Worm (Caenorhabditis elegans) whole organism, L2 larva: ENCODE results near the gene M04G7.2.

Source experiments
- C34F6.9 ChIP-seq: fragments of 150-350 bp; optimal IDR thresholded peaks from 2 replicates; lab custom pipeline; 2014; ENCODE audit warnings: missing biosample characterization, missing genetic modification characterization
- F13H6.1 ChIP-seq: sonication (generic microtip); optimal IDR thresholded peaks from 2 replicates; lab custom pipeline; 2016; ENCODE audit warnings: missing genetic modification characterization, missing compliant biosample characterization
- R02D3.7 ChIP-seq: fragments of 150-350 bp; optimal IDR thresholded peaks from 2 replicates; lab custom pipeline; 2014; ENCODE audit warnings: missing biosample characterization, missing genetic modification characterization
- Y55F3AM.14 ChIP-seq: fragments of 200-800 bp; sonication (Bioruptor generic); optimal IDR thresholded peaks from 2 replicates; lab custom pipeline; 2018; ENCODE audit warnings: mild to moderate bottlenecking, missing genetic modification characterization, missing compliant biosample characterization
- ZK546.5 ChIP-seq: sonication (generic microtip); optimal IDR thresholded peaks from 2 replicates; lab custom pipeline; 2017; ENCODE audit warnings: missing biosample characterization, missing genetic modification characterization
- alr-1 ChIP-seq: fragments of 150-350 bp; optimal IDR thresholded peaks from 2 replicates; lab custom pipeline; 2014; ENCODE audit warnings: missing biosample characterization, missing genetic modification characterization
- aly-2 ChIP-seq: fragments of 150-350 bp; optimal IDR thresholded peaks from 2 replicates; lab custom pipeline; 2014; ENCODE audit warnings: missing biosample characterization, missing genetic modification characterization
- ama-1 ChIP-seq: fragments of 150-350 bp; optimal IDR thresholded peaks from 2 replicates; lab custom pipeline; 2018; ENCODE audit warnings: inconsistent platforms
- blmp-1 ChIP-seq: sonication (generic microtip); optimal IDR thresholded peaks from 2 replicates; lab custom pipeline; 2017; ENCODE audit warnings: missing genetic modification characterization, mild to moderate bottlenecking, missing compliant biosample characterization, antibody characterized with exemption, moderate library complexity; ENCODE audit not compliant: insufficient read depth
- ceh-16 ChIP-seq: fragments of 150-350 bp; optimal IDR thresholded peaks from 2 replicates; lab custom pipeline; 2014; ENCODE audit warnings: missing biosample characterization, missing genetic modification characterization
- ceh-82 ChIP-seq: fragments of 150-350 bp; optimal IDR thresholded peaks from 2 replicates; lab custom pipeline; 2014; ENCODE audit warnings: missing biosample characterization, missing genetic modification characterization
- crh-2 ChIP-seq: sonication (generic microtip); optimal IDR thresholded peaks from 2 replicates; lab custom pipeline; 2017; ENCODE audit warnings: missing biosample characterization, missing genetic modification characterization
- dmd-4 ChIP-seq: sonication (generic microtip); optimal IDR thresholded peaks from 2 replicates; lab custom pipeline; 2017; ENCODE audit warnings: missing biosample characterization, missing genetic modification characterization
- egl-27 ChIP-seq: sonication (generic microtip); optimal IDR thresholded peaks from 3 replicates; lab custom pipeline; 2017; ENCODE audit warnings: missing biosample characterization, missing genetic modification reagents, missing genetic modification characterization
- elt-1 ChIP-seq: fragments of 150-350 bp; optimal IDR thresholded peaks from 2 replicates; lab custom pipeline; 2014; ENCODE audit warnings: missing biosample characterization, missing genetic modification characterization
- elt-3 ChIP-seq: sonication (generic microtip); optimal IDR thresholded peaks from 2 replicates; lab custom pipeline; 2017; ENCODE audit warnings: missing biosample characterization, missing genetic modification characterization
- fos-1 ChIP-seq: fragments of 150-350 bp; optimal IDR thresholded peaks from 2 replicates; lab custom pipeline; 2014; ENCODE audit warnings: missing biosample characterization, missing genetic modification characterization
- gmeb-1 ChIP-seq: fragments of 150-350 bp; optimal IDR thresholded peaks from 2 replicates; lab custom pipeline; 2014; ENCODE audit warnings: missing biosample characterization, missing genetic modification characterization
- lin-11 ChIP-seq: fragments of 150-350 bp; sonication (generic microtip); optimal IDR thresholded peaks from 2 replicates; lab custom pipeline; 2014; ENCODE audit warnings: missing biosample characterization, missing genetic modification characterization, inconsistent platforms, mixed read lengths
- lin-13 ChIP-seq: fragments of 150-350 bp; optimal IDR thresholded peaks from 2 replicates; lab custom pipeline; 2014; ENCODE audit warnings: missing biosample characterization, missing genetic modification reagents, missing genetic modification characterization
- lsy-2 ChIP-seq, 2 experiments: fragments of 150-350 bp in 1 of 2; sonication (generic microtip) in 1 of 2; optimal IDR thresholded peaks; 2 replicates each; lab custom pipeline; 2014 to 2017; ENCODE audit warnings: missing biosample characterization in 2 of 2, missing genetic modification characterization in 2 of 2
- mab-5 ChIP-seq: fragments of 150-350 bp; optimal IDR thresholded peaks from 2 replicates; lab custom pipeline; 2014; ENCODE audit warnings: missing biosample characterization, missing genetic modification characterization
- mbf-1 ChIP-seq: sonication (generic microtip); optimal IDR thresholded peaks from 2 replicates; lab custom pipeline; 2017; ENCODE audit warnings: missing biosample characterization, missing genetic modification characterization
- mdl-1 ChIP-seq, 2 experiments: fragments of 150-350 bp in 1 of 2; sonication (generic microtip) in 1 of 2; optimal IDR thresholded peaks; 2 replicates each; lab custom pipeline; 2017; ENCODE audit warnings: missing biosample characterization in 2 of 2, missing genetic modification characterization in 2 of 2
- nhr-10 ChIP-seq: sonication (generic microtip); optimal IDR thresholded peaks from 2 replicates; lab custom pipeline; 2017; ENCODE audit warnings: missing biosample characterization, missing genetic modification characterization
- nhr-11 ChIP-seq: fragments of 150-350 bp; optimal IDR thresholded peaks from 2 replicates; lab custom pipeline; 2014; ENCODE audit warnings: missing biosample characterization, missing genetic modification characterization
- nhr-12 ChIP-seq: fragments of 150-350 bp; optimal IDR thresholded peaks from 2 replicates; lab custom pipeline; 2014; ENCODE audit warnings: missing biosample characterization, missing genetic modification characterization
- nhr-129 ChIP-seq: fragments of 150-350 bp; optimal IDR thresholded peaks from 2 replicates; lab custom pipeline; 2014; ENCODE audit warnings: missing biosample characterization, missing genetic modification characterization
- nhr-21 ChIP-seq: fragments of 150-350 bp; optimal IDR thresholded peaks from 2 replicates; lab custom pipeline; 2014; ENCODE audit warnings: missing biosample characterization, missing genetic modification characterization
- nhr-23 ChIP-seq: fragments of 150-350 bp; optimal IDR thresholded peaks from 2 replicates; lab custom pipeline; 2014; ENCODE audit warnings: missing biosample characterization, missing genetic modification reagents, missing genetic modification characterization
- nhr-237 ChIP-seq: fragments of 150-350 bp; optimal IDR thresholded peaks from 2 replicates; lab custom pipeline; 2014; ENCODE audit warnings: missing biosample characterization, missing genetic modification characterization
- nhr-25 ChIP-seq: fragments of 150-350 bp; sonication (generic microtip); optimal IDR thresholded peaks from 3 replicates; lab custom pipeline; 2014; ENCODE audit warnings: missing biosample characterization, missing genetic modification characterization
- nhr-6 ChIP-seq: fragments of 150-350 bp; optimal IDR thresholded peaks from 2 replicates; lab custom pipeline; 2014; ENCODE audit warnings: missing biosample characterization, missing genetic modification characterization
- nhr-77 ChIP-seq: fragments of 150-350 bp; optimal IDR thresholded peaks from 2 replicates; lab custom pipeline; 2014; ENCODE audit warnings: missing biosample characterization, missing genetic modification characterization
- peb-1 ChIP-seq: fragments of 150-350 bp; optimal IDR thresholded peaks from 2 replicates; lab custom pipeline; 2014; ENCODE audit warnings: missing biosample characterization, missing genetic modification characterization
- sem-4 ChIP-seq: fragments of 150-350 bp; optimal IDR thresholded peaks from 2 replicates; lab custom pipeline; 2014; ENCODE audit warnings: missing biosample characterization, missing genetic modification reagents, missing genetic modification characterization
- skn-1 ChIP-seq: sonication (generic microtip); optimal IDR thresholded peaks from 2 replicates; lab custom pipeline; 2017; ENCODE audit warnings: missing biosample characterization, missing genetic modification characterization
- sma-3 ChIP-seq: sonication (generic microtip); optimal IDR thresholded peaks from 2 replicates; lab custom pipeline; 2016; ENCODE audit warnings: missing genetic modification reagents, missing genetic modification characterization, missing compliant biosample characterization
- sma-9 ChIP-seq, 2 experiments: fragments of 150-350 bp in 1 of 2; sonication (generic microtip) in 1 of 2; optimal IDR thresholded peaks; 2 replicates each; lab custom pipeline; 2014 to 2016; ENCODE audit warnings: missing genetic modification characterization in 2 of 2, mild to moderate bottlenecking in 1 of 2, missing biosample characterization in 1 of 2, missing compliant biosample characterization in 1 of 2, missing genetic modification reagents in 1 of 2, moderate library complexity in 1 of 2
- snpc-4 ChIP-seq: fragments of 150-350 bp; optimal IDR thresholded peaks from 2 replicates; lab custom pipeline; 2014; ENCODE audit warnings: missing biosample characterization, missing genetic modification characterization
- unc-55 ChIP-seq: fragments of 150-350 bp; sonication (generic microtip); optimal IDR thresholded peaks from 3 replicates; lab custom pipeline; 2014; ENCODE audit warnings: missing biosample characterization, missing genetic modification reagents, missing genetic modification characterization
- unc-62 ChIP-seq: fragments of 150-350 bp; optimal IDR thresholded peaks from 2 replicates; lab custom pipeline; 2014; ENCODE audit warnings: missing biosample characterization, missing genetic modification reagents, missing genetic modification characterization
- zag-1 ChIP-seq: fragments of 150-350 bp; optimal IDR thresholded peaks from 2 replicates; lab custom pipeline; 2014; ENCODE audit warnings: missing biosample characterization, missing genetic modification characterization
- ztf-1 ChIP-seq: fragments of 200-800 bp; sonication (Bioruptor generic); conservative IDR thresholded peaks from 2 replicates; pipeline ENCODE4 v1.3.6; 2022; ENCODE audit warnings: missing genetic modification characterization, missing compliant biosample characterization
- ztf-11 ChIP-seq: sonication (generic microtip); optimal IDR thresholded peaks from 2 replicates; lab custom pipeline; 2017; ENCODE audit warnings: missing biosample characterization, missing genetic modification characterization
- ztf-4 ChIP-seq: fragments of 150-350 bp; optimal IDR thresholded peaks from 2 replicates; lab custom pipeline; 2014; ENCODE audit warnings: missing biosample characterization, missing genetic modification characterization

M04G7.2 gene

DNA sequence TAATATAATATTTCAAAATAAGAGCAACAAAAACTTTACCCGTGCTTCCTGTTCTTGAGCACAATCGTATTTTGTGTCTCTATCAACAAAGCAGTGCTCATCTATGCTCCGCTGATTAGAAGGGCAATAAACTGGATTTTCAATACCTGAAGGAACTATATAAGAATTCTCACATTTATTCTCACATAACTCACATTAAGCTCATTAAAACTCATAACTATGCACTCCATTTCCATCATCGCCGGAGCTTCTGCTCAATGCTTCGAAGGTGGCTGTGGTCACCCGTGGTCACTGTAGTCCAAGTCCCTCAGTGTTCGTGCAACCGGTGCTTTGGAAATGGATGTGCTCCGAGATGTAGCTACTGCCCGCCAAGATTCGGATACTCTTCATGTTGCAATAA lies 6.0 kb downstream of the M04G7.2 start, which contains the start of the genes Y66H1A.8 and M04G7.5:
Y66H1A.8 (minus strand) TSS at position 101 of the 400 bp plus-strand sequence.
M04G7.5 (plus strand) TSS at position 258 of the 400 bp plus-strand sequence.
- TF ChIP-seq nhr-237: no peak
- TF ChIP-seq nhr-23 (tag; lab: Kevin White, UChicago): no peak
- no peak for TF ChIP-seq mdl-1 (tag; optimal IDR thresholded peaks at IDR 0.05; lab: Kevin White, UChicago)
- no peak for TF ChIP-seq dmd-4 (tag; lab: Kevin White, UChicago)
- TF ChIP-seq ZK546.5 (tag; lab: Kevin White, UChicago): no peak

DNA sequence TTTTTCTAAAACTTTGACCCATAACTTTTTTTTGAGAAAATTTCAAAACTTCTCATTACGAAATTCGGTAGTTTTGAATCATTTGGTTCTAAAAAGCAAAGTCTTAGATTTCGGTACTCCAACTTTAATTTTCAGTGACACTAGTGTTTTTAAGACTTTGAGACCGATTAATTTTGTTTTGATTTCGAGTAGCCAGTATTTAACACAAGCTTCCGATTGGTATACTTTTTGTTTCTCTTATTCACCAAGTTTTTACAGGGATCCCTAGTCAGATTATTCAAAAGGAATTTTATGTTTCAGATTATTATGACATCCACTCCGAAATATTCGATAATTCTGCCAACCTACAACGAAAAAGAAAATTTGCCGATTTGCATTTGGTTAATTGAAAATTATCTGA lies 15.5 kb downstream of the M04G7.2 start, which contains the start of gene dpm-1:
dpm-1 (plus strand) TSS at position 301 of the 400 bp plus-strand sequence.
- TF ChIP-seq mab-5 (tag; lab: Kevin White, UChicago) (no peak), lin-13 (GFP tag; lab: Kevin White, UChicago) (no peak), fos-1 (tag; lab: Kevin White, UChicago) (no peak), nhr-21 (tag; lab: Kevin White, UChicago) (no peak), nhr-77 (tag; lab: Kevin White, UChicago) (no peak), lin-11 (tag; lab: Kevin White, UChicago) (no peak), ZK546.5 (tag; lab: Kevin White, UChicago) (no peak), nhr-6 (tag; lab: Kevin White, UChicago) (no peak), blmp-1 (no peak), mbf-1 (tag; lab: Kevin White, UChicago) (no peak), nhr-10 (tag; lab: Kevin White, UChicago) (no peak), ceh-82 (tag; lab: Kevin White, UChicago) (no peak), sem-4 (tag; lab: Kevin White, UChicago) (no peak), nhr-237 (no peak), nhr-11 (tag; lab: Kevin White, UChicago) (no peak), snpc-4 (tag; lab: Kevin White, UChicago) (no peak), ceh-16 (tag; lab: Kevin White, UChicago) (no peak)

DNA sequence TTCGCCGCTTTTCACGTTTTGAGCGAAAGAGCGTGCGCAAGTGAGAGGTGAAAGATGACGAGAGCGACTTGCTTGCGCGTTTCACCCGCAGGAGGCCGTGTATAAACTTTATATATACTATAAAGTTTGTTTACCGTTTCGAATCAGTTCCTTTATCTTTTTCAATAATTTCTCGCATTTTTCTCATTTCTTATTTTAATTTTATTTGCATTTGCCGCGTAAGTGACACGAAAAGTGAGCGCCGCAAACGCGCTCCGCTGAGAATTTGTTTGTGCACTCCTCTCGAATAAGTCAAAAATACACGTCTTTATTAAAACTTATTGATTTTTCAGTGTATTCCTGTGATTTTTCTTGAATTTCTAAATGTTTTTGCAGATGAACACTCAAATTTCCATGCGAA lies 17.2 kb downstream of the M04G7.2 start, which contains the start of gene mrpl-55:
mrpl-55 (plus strand) TSS at position 364 of the 400 bp plus-strand sequence.
- TF ChIP-seq nhr-237: no peak
- peak; percentile 96 for TF ChIP-seq gmeb-1 (tag; lab: Kevin White, UChicago)
- TF ChIP-seq egl-27 (tag; lab: Kevin White, UChicago): peak; percentile 51
- TF ChIP-seq sem-4 (tag; lab: Kevin White, UChicago): peak; percentile 75
- no peak for TF ChIP-seq peb-1 (tag; lab: Kevin White, UChicago)
- no peak for TF ChIP-seq unc-62 (GFP tag; lab: Kevin White, UChicago)
- no peak for TF ChIP-seq nhr-11 (tag; lab: Kevin White, UChicago)
- peak; percentile 78 to 94 for TF ChIP-seq lsy-2 (tag; optimal IDR thresholded peaks at IDR 0.05; lab: Kevin White, UChicago)
- peak; percentile 71 for TF ChIP-seq nhr-25 (tag; lab: Kevin White, UChicago)
- TF ChIP-seq blmp-1: peak; percentile 1
- TF ChIP-seq sma-9 (GFP tag; optimal IDR thresholded peaks at IDR 0.05; lab: Kevin White, UChicago): peak; percentile 76
- no peak for TF ChIP-seq sma-9 (tag; optimal IDR thresholded peaks at IDR 0.05; lab: Kevin White, UChicago)
- peak in 1 of 2 experiments; percentile 30 for TF ChIP-seq mdl-1 (tag; optimal IDR thresholded peaks at IDR 0.05; lab: Kevin White, UChicago)
- peak; percentile 39 for TF ChIP-seq zag-1 (tag; lab: Kevin White, UChicago)
- no peak for TF ChIP-seq elt-1
- TF ChIP-seq nhr-21 (tag; lab: Kevin White, UChicago): peak; percentile 88
- peak; percentile 14 for TF ChIP-seq mab-5 (tag; lab: Kevin White, UChicago)
- TF ChIP-seq mbf-1 (tag; lab: Kevin White, UChicago): no peak
- TF ChIP-seq Y55F3AM.14 (GFP tag; lab: Kevin White, UChicago): no peak
- no peak for TF ChIP-seq skn-1 (tag; lab: Kevin White, UChicago)
- peak; percentile 27 for TF ChIP-seq ZK546.5 (tag; lab: Kevin White, UChicago)
- TF ChIP-seq F13H6.1 (tag; lab: Kevin White, UChicago): peak; percentile 73
- peak; percentile 44 for TF ChIP-seq lin-11 (tag; lab: Kevin White, UChicago)
- no peak for TF ChIP-seq aly-2 (tag; lab: Kevin White, UChicago)
- peak; percentile 56 for TF ChIP-seq nhr-77 (tag; lab: Kevin White, UChicago)
- TF ChIP-seq nhr-10 (tag; lab: Kevin White, UChicago): no peak
- TF ChIP-seq alr-1 (tag; lab: Kevin White, UChicago): peak; percentile 42
- peak; percentile 77 for TF ChIP-seq nhr-129
- peak; percentile 77 for TF ChIP-seq ztf-4 (tag; lab: Kevin White, UChicago)
- peak; percentile 95 for TF ChIP-seq crh-2 (tag; lab: Kevin White, UChicago)
- TF ChIP-seq C34F6.9 (tag; lab: Kevin White, UChicago): peak; percentile 93
- no peak for TF ChIP-seq ztf-11 (tag; lab: Kevin White, UChicago)
- no peak for TF ChIP-seq nhr-12 (tag; lab: Kevin White, UChicago)
- TF ChIP-seq fos-1 (tag; lab: Kevin White, UChicago): peak; percentile 81
- TF ChIP-seq ceh-82 (tag; lab: Kevin White, UChicago): no peak
- peak; percentile 12 for TF ChIP-seq ama-1 (lab: Kevin White, UChicago)
- peak; percentile 35 for TF ChIP-seq R02D3.7 (tag; lab: Kevin White, UChicago)
- peak; percentile 94 for TF ChIP-seq sma-3 (GFP tag; lab: Kevin White, UChicago)
- TF ChIP-seq elt-3 (tag; lab: Kevin White, UChicago): no peak
- TF ChIP-seq snpc-4 (tag; lab: Kevin White, UChicago): peak; percentile 81
- peak; percentile 96 for TF ChIP-seq unc-55
- no peak for TF ChIP-seq nhr-23 (tag; lab: Kevin White, UChicago)
- TF ChIP-seq lin-13 (GFP tag; lab: Kevin White, UChicago): peak; percentile 94
- TF ChIP-seq ztf-1 (GFP tag; lab: Robert Waterston, UW): no peak
- peak; percentile 71 for TF ChIP-seq nhr-6 (tag; lab: Kevin White, UChicago)
- TF ChIP-seq dmd-4 (tag; lab: Kevin White, UChicago): no peak
